Fruit fly (Drosophila melanogaster) whole organism, embryonic: ENCODE measurements around the gene Sdic2.

ENCODE experiments used
- Adf1 ChIP-seq: fragments of 200-800 bp; sonication (Bioruptor generic); IDR thresholded peaks from 2 replicates; pipeline ENCODE4 v1.3.6; 2022; ENCODE audit warnings: missing biosample characterization, missing genetic modification characterization
- Atf-2 ChIP-seq: fragments of 200-800 bp; sonication (Bioruptor generic); optimal IDR thresholded peaks from 2 replicates; lab custom pipeline; 2016; ENCODE audit warnings: missing biosample characterization, missing genetic modification characterization
- B-H1 ChIP-seq: fragments of 200-800 bp; sonication (Bioruptor generic); IDR thresholded peaks from 3 replicates; pipeline ENCODE4 v1.3.6; 2022; ENCODE audit warnings: missing biosample characterization, missing genetic modification characterization
- CG10147 ChIP-seq: fragments of 200-800 bp; sonication (Bioruptor generic); optimal IDR thresholded peaks from 2 replicates; lab custom pipeline; 2019; ENCODE audit warnings: missing biosample characterization, mild to moderate bottlenecking, missing genetic modification characterization, moderate library complexity
- CG10431 ChIP-seq: fragments of 200-800 bp; sonication (Bioruptor generic); optimal IDR thresholded peaks from 3 replicates; lab custom pipeline; 2018; ENCODE audit warnings: missing biosample characterization, mild to moderate bottlenecking, missing genetic modification characterization
- CG14050 ChIP-seq: fragments of 200-800 bp; sonication (Bioruptor generic); IDR thresholded peaks from 3 replicates; pipeline ENCODE4 v1.3.6; 2022; ENCODE audit warnings: missing biosample characterization, missing genetic modification characterization
- CG14441 ChIP-seq: fragments of 200-800 bp; sonication (Bioruptor generic); IDR thresholded peaks from 2 replicates; pipeline ENCODE4 v1.3.6; 2022; ENCODE audit warnings: missing biosample characterization, missing genetic modification characterization
- CG16863 ChIP-seq: fragments of 200-800 bp; sonication (Bioruptor generic); optimal IDR thresholded peaks from 3 replicates; lab custom pipeline; 2016; ENCODE audit warnings: missing biosample characterization, missing genetic modification characterization
- CG17186 ChIP-seq: fragments of 200-800 bp; sonication (Bioruptor generic); optimal IDR thresholded peaks from 3 replicates; lab custom pipeline; 2017; ENCODE audit warnings: missing biosample characterization, missing genetic modification reagents, missing genetic modification characterization
- CG2120 ChIP-seq: fragments of 200-800 bp; sonication (Bioruptor generic); optimal IDR thresholded peaks from 3 replicates; lab custom pipeline; 2016; ENCODE audit warnings: missing biosample characterization, missing genetic modification characterization
- CG2712 ChIP-seq: fragments of 200-800 bp; optimal IDR thresholded peaks from 3 replicates; lab custom pipeline; 2019; ENCODE audit warnings: missing biosample characterization, mild to moderate bottlenecking, missing genetic modification characterization, moderate library complexity
- CG3163 ChIP-seq: fragments of 200-800 bp; sonication (Bioruptor generic); optimal IDR thresholded peaks from 3 replicates; lab custom pipeline; 2016; ENCODE audit warnings: missing biosample characterization, missing genetic modification characterization
- CG3281 ChIP-seq: fragments of 200-800 bp; sonication (Bioruptor generic); optimal IDR thresholded peaks from 3 replicates; lab custom pipeline; 2017; ENCODE audit warnings: missing biosample characterization, mild to moderate bottlenecking, missing genetic modification characterization
- CG43689 ChIP-seq: fragments of 200-800 bp; sonication (Bioruptor generic); IDR thresholded peaks from 2 replicates; pipeline ENCODE4 v1.3.6; 2022; ENCODE audit warnings: missing biosample characterization, missing genetic modification characterization
- CG7556 ChIP-seq: fragments of 200-800 bp; sonication (Bioruptor generic); optimal IDR thresholded peaks from 2 replicates; lab custom pipeline; 2017; ENCODE audit warnings: missing biosample characterization, mild to moderate bottlenecking, missing genetic modification characterization
- CG7839 ChIP-seq: fragments of 200-800 bp; sonication (Bioruptor generic); optimal IDR thresholded peaks from 3 replicates; lab custom pipeline; 2018; ENCODE audit warnings: missing biosample characterization, mild to moderate bottlenecking, missing genetic modification characterization, moderate library complexity
- CG9437 ChIP-seq: fragments of 200-800 bp; sonication (Bioruptor generic); optimal IDR thresholded peaks from 2 replicates; lab custom pipeline; 2018; ENCODE audit warnings: missing biosample characterization, mild to moderate bottlenecking, missing genetic modification characterization
- CG9876 ChIP-seq: fragments of 200-800 bp; sonication (Bioruptor generic); optimal IDR thresholded peaks from 2 replicates; lab custom pipeline; 2016; ENCODE audit warnings: missing biosample characterization, missing genetic modification characterization
- CG9932 ChIP-seq: fragments of 200-800 bp; sonication (Bioruptor generic); IDR thresholded peaks from 2 replicates; pipeline ENCODE4 v1.3.6; 2022; ENCODE audit warnings: missing biosample characterization, missing genetic modification characterization
- CHES-1-like ChIP-seq: fragments of 200-800 bp; sonication (Bioruptor generic); optimal IDR thresholded peaks from 2 replicates; lab custom pipeline; 2016; ENCODE audit warnings: missing biosample characterization, missing genetic modification characterization
- Chrac-16 ChIP-seq: fragments of 200-800 bp; sonication (Bioruptor generic); optimal IDR thresholded peaks from 3 replicates; lab custom pipeline; 2016; ENCODE audit warnings: missing biosample characterization, missing genetic modification characterization
- CoRest ChIP-seq: fragments of 200-800 bp; sonication (Bioruptor generic); optimal IDR thresholded peaks from 3 replicates; lab custom pipeline; 2018; ENCODE audit warnings: missing biosample characterization, mild to moderate bottlenecking, missing genetic modification characterization, moderate library complexity
- Doc2 ChIP-seq: fragments of 200-800 bp; sonication (Bioruptor generic); IDR thresholded peaks from 2 replicates; pipeline ENCODE4 v1.3.6; 2022; ENCODE audit warnings: missing biosample characterization, missing genetic modification characterization
- HLHmδ ChIP-seq: fragments of 200-800 bp; sonication (Bioruptor generic); optimal IDR thresholded peaks from 2 replicates; lab custom pipeline; 2018; ENCODE audit warnings: missing biosample characterization, mild to moderate bottlenecking, missing genetic modification characterization, moderate library complexity
- Hmr ChIP-seq: fragments of 200-800 bp; sonication (Bioruptor generic); optimal IDR thresholded peaks from 3 replicates; lab custom pipeline; 2017; ENCODE audit warnings: mild to moderate bottlenecking, missing biosample characterization, missing genetic modification reagents, missing genetic modification characterization
- Meics ChIP-seq: fragments of 200-800 bp; sonication (Bioruptor generic); optimal IDR thresholded peaks from 2 replicates; lab custom pipeline; 2017; ENCODE audit warnings: missing biosample characterization, mild to moderate bottlenecking, missing genetic modification characterization
- NC2α ChIP-seq: fragments of 200-800 bp; sonication (Bioruptor generic); optimal IDR thresholded peaks from 2 replicates; lab custom pipeline; 2016; ENCODE audit warnings: missing biosample characterization, missing genetic modification characterization
- NfI ChIP-seq: fragments of 200-800 bp; sonication (Bioruptor generic); optimal IDR thresholded peaks from 3 replicates; lab custom pipeline; 2018; ENCODE audit warnings: missing biosample characterization, mild to moderate bottlenecking, missing genetic modification characterization, moderate library complexity
- Ptx1 ChIP-seq: fragments of 200-800 bp; sonication (Bioruptor generic); IDR thresholded peaks from 2 replicates; pipeline ENCODE4 v1.3.6; 2022; ENCODE audit warnings: missing biosample characterization, missing genetic modification characterization
- al ChIP-seq: fragments of 200-800 bp; sonication (Bioruptor generic); IDR thresholded peaks from 2 replicates; pipeline ENCODE4 v1.3.6; 2022; ENCODE audit warnings: missing biosample characterization, missing genetic modification characterization
- ci ChIP-seq: fragments of 200-800 bp; sonication (Bioruptor generic); IDR thresholded peaks from 3 replicates; pipeline ENCODE4 v1.3.6; 2022; ENCODE audit warnings: missing biosample characterization, missing genetic modification characterization
- dmrt99B ChIP-seq: fragments of 200-800 bp; sonication (Bioruptor generic); optimal IDR thresholded peaks from 2 replicates; lab custom pipeline; 2018; ENCODE audit warnings: missing biosample characterization, mild to moderate bottlenecking, missing genetic modification characterization, moderate library complexity
- eyg ChIP-seq: fragments of 200-800 bp; sonication (Bioruptor generic); optimal IDR thresholded peaks from 3 replicates; lab custom pipeline; 2016; ENCODE audit warnings: missing biosample characterization, missing genetic modification characterization
- fd3F ChIP-seq: fragments of 200-800 bp; sonication (Bioruptor generic); optimal IDR thresholded peaks from 2 replicates; lab custom pipeline; 2018; ENCODE audit warnings: missing biosample characterization, mild to moderate bottlenecking, missing genetic modification characterization, moderate library complexity
- gem ChIP-seq: fragments of 200-800 bp; sonication (Bioruptor generic); optimal IDR thresholded peaks from 2 replicates; lab custom pipeline; 2019; ENCODE audit warnings: missing biosample characterization, mild to moderate bottlenecking, missing genetic modification characterization, moderate library complexity
- gfzf ChIP-seq: fragments of 200-800 bp; sonication (Bioruptor generic); optimal IDR thresholded peaks from 2 replicates; lab custom pipeline; 2016; ENCODE audit warnings: missing biosample characterization, mild to moderate bottlenecking, missing genetic modification characterization, moderate library complexity
- p53 ChIP-seq: fragments of 200-800 bp; sonication (Bioruptor generic); optimal IDR thresholded peaks from 2 replicates; lab custom pipeline; 2016; ENCODE audit warnings: missing biosample characterization, missing genetic modification characterization
- sens ChIP-seq: fragments of 200-800 bp; sonication (Bioruptor generic); peaks from one replicate; lab custom pipeline; 2016; ENCODE audit warnings: missing biosample characterization, missing genetic modification characterization
- tgo ChIP-seq: fragments of 200-800 bp; sonication (Bioruptor generic); IDR thresholded peaks from 3 replicates; pipeline ENCODE4 v1.3.6; 2022; ENCODE audit warnings: missing biosample characterization, missing genetic modification characterization
- ttk ChIP-seq: fragments of 200-800 bp; sonication (Bioruptor generic); IDR thresholded peaks from 2 replicates; pipeline ENCODE4 v2.1.2; 2022; ENCODE audit warnings: missing biosample characterization, missing genetic modification characterization
- usp ChIP-seq: fragments of >200 bp; optimal IDR thresholded peaks from 2 replicates; lab custom pipeline; 2017; ENCODE audit warnings: missing biosample characterization, missing genetic modification characterization
- vvl ChIP-seq: fragments of 200-800 bp; sonication (Bioruptor generic); IDR thresholded peaks from 2 replicates; pipeline ENCODE4 v1.3.6; 2022; ENCODE audit warnings: missing biosample characterization, missing genetic modification characterization

The Sdic2 gene

dm6 chrX:20147693-20148174, 38.6 kb downstream of the Sdic2 start, which contains the start of gene aspr (continued):
- TF ChIP-seq CG9876 (GFP tag; lab: Kevin White, UChicago) (no peak), dmrt99B (tag; lab: Kevin White, UChicago) (no peak), vvl (GFP tag; lab: Robert Waterston, UW) (no peak), NfI (GFP tag; lab: Kevin White, UChicago) (peak; percentile 20), tgo (GFP tag; lab: Robert Waterston, UW) (0 out of 3 replicates have a peak, but pooled peaks have one; percentile 18), CG10147 (GFP tag; lab: Kevin White, UChicago) (no peak), ci (GFP tag; lab: Robert Waterston, UW) (no peak), Adf1 (GFP tag; lab: Robert Waterston, UW) (no peak), ttk (GFP tag; lab: Robert Waterston, UW) (no peak), Ptx1 (0 out of 2 replicates have a peak, but pooled peaks have one; percentile 15), eyg (no peak), fd3F (GFP tag; lab: Kevin White, UChicago) (no peak), CG17186 (GFP tag; lab: Kevin White, UChicago) (no peak), NC2α (GFP tag; lab: Kevin White, UChicago) (no peak), Chrac-16 (GFP tag; lab: Kevin White, UChicago) (no peak), CG16863 (GFP tag; lab: Kevin White, UChicago) (no peak), CG3163 (GFP tag; lab: Kevin White, UChicago) (no peak), gem (tag; lab: Kevin White, UChicago) (peak; percentile 48), CG10431 (GFP tag; lab: Kevin White, UChicago) (no peak), CG43689 (no peak), usp (GFP tag; lab: Kevin White, UChicago) (no peak), sens (GFP tag; lab: Kevin White, UChicago) (peak; percentile 77), Hmr (GFP tag; lab: Kevin White, UChicago) (peak; percentile 2), CG7839 (tag; lab: Kevin White, UChicago) (peak; percentile 19), CG2120 (GFP tag; lab: Kevin White, UChicago) (peak; percentile 27), gfzf (no peak), CG9437 (GFP tag; lab: Kevin White, UChicago) (no peak), CHES-1-like (GFP tag; lab: Kevin White, UChicago) (no peak), CG14050 (GFP tag; lab: Robert Waterston, UW) (no peak), p53 (no peak), HLHmδ (GFP tag; lab: Kevin White, UChicago) (no peak), B-H1 (GFP tag; lab: Robert Waterston, UW) (no peak), Atf-2 (GFP tag; lab: Kevin White, UChicago) (no peak), CG9932 (GFP tag; lab: Robert Waterston, UW) (peak; percentile 50), Doc2 (GFP tag; lab: Robert Waterston, UW) (no peak), al (GFP tag; lab: Robert Waterston, UW) (peak; percentile 25; the same call in 1 of the 2 replicates), CG3281 (peak; percentile 12), CoRest (tag; lab: Kevin White, UChicago) (peak; percentile 25), CG14441 (0 out of 2 replicates have a peak, but pooled peaks have one; percentile 7), CG7556 (GFP tag; lab: Kevin White, UChicago) (peak; percentile 4), CG2712 (tag; lab: Kevin White, UChicago) (no peak), Meics (peak; percentile 46)
